Fruit fly (Drosophila melanogaster) whole organism, embryonic: ENCODE data around the gene RpL6.
A peak's percentile ranks its signal among the peaks of the same experiment; 100 is the strongest.

Source experiments
- Antp ChIP-seq: fragments of 200-800 bp; sonication (Bioruptor generic); optimal IDR thresholded peaks from 3 replicates; lab custom pipeline; 2016; ENCODE audit warnings: missing biosample characterization, missing genetic modification characterization
- Atf-2 ChIP-seq: fragments of 200-800 bp; sonication (Bioruptor generic); optimal IDR thresholded peaks from 2 replicates; lab custom pipeline; 2016; ENCODE audit warnings: missing biosample characterization, missing genetic modification characterization
- BEAF-32 ChIP-seq: fragments of 200-800 bp; sonication (Bioruptor generic); optimal IDR thresholded peaks from 3 replicates; lab custom pipeline; 2017; ENCODE audit warnings: missing biosample characterization, missing genetic modification characterization, mild to moderate bottlenecking, moderate library complexity, missing genetic modification reagents
- CG10274 ChIP-seq: fragments of 200-800 bp; sonication (Bioruptor generic); optimal IDR thresholded peaks from 3 replicates; lab custom pipeline; 2017; ENCODE audit warnings: missing biosample characterization, mild to moderate bottlenecking, missing genetic modification characterization
- CG10431 ChIP-seq: fragments of 200-800 bp; sonication (Bioruptor generic); optimal IDR thresholded peaks from 3 replicates; lab custom pipeline; 2018; ENCODE audit warnings: missing biosample characterization, mild to moderate bottlenecking, missing genetic modification characterization
- CG10959 ChIP-seq: fragments of 200-800 bp; sonication (Bioruptor generic); IDR thresholded peaks from 2 replicates; pipeline ENCODE4 v1.3.6; 2022; ENCODE audit warnings: missing biosample characterization, missing genetic modification characterization
- CG12299 ChIP-seq: fragments of 200-800 bp; sonication (Bioruptor generic); optimal IDR thresholded peaks from 2 replicates; lab custom pipeline; 2018; ENCODE audit warnings: missing biosample characterization, mild to moderate bottlenecking, missing genetic modification characterization
- CG13287 ChIP-seq: fragments of 200-800 bp; sonication (Bioruptor generic); IDR thresholded peaks from 2 replicates; pipeline ENCODE4 v1.3.6; 2022; ENCODE audit warnings: missing biosample characterization, missing genetic modification characterization; ENCODE audit not compliant: partially characterized antibody
- CG14965 ChIP-seq: fragments of 200-800 bp; sonication (Bioruptor generic); optimal IDR thresholded peaks from 2 replicates; lab custom pipeline; 2016; ENCODE audit warnings: missing biosample characterization, missing genetic modification characterization, borderline replicate concordance
- CG17568 ChIP-seq: fragments of 200-800 bp; sonication (Bioruptor generic); optimal IDR thresholded peaks from 2 replicates; lab custom pipeline; 2018; ENCODE audit warnings: missing biosample characterization, mild to moderate bottlenecking, missing genetic modification characterization, moderate library complexity
- CG31388 ChIP-seq: fragments of 200-800 bp; sonication (Bioruptor generic); optimal IDR thresholded peaks from 2 replicates; lab custom pipeline; 2016; ENCODE audit warnings: missing biosample characterization, missing genetic modification characterization
- CG32532 ChIP-seq: fragments of 200-800 bp; sonication (Bioruptor generic); IDR thresholded peaks from 2 replicates; pipeline ENCODE4 v1.3.6; 2022; ENCODE audit warnings: missing biosample characterization, missing genetic modification characterization
- CG4282 ChIP-seq: fragments of 200-800 bp; sonication (Bioruptor generic); optimal IDR thresholded peaks from 2 replicates; lab custom pipeline; 2016; ENCODE audit warnings: missing biosample characterization, missing genetic modification characterization
- CG6791 ChIP-seq: fragments of 200-800 bp; sonication (Bioruptor generic); IDR thresholded peaks from 3 replicates; pipeline ENCODE4 v1.3.6; 2022; ENCODE audit warnings: missing biosample characterization, missing genetic modification characterization; ENCODE audit not compliant: partially characterized antibody
- CG6813 ChIP-seq: fragments of 200-800 bp; sonication (Bioruptor generic); optimal IDR thresholded peaks from 2 replicates; lab custom pipeline; 2017; ENCODE audit warnings: missing biosample characterization, missing genetic modification characterization, mild to moderate bottlenecking, moderate library complexity, missing genetic modification reagents
- CG7357 ChIP-seq: fragments of 200-800 bp; sonication (Bioruptor generic); IDR thresholded peaks from 3 replicates; pipeline ENCODE4 v1.3.6; 2022; ENCODE audit warnings: missing biosample characterization, missing genetic modification characterization
- CG7556 ChIP-seq: fragments of 200-800 bp; sonication (Bioruptor generic); optimal IDR thresholded peaks from 2 replicates; lab custom pipeline; 2017; ENCODE audit warnings: missing biosample characterization, mild to moderate bottlenecking, missing genetic modification characterization
- CG7786 ChIP-seq: fragments of 200-800 bp; sonication (Bioruptor generic); optimal IDR thresholded peaks from 2 replicates; lab custom pipeline; 2016; ENCODE audit warnings: missing biosample characterization, missing genetic modification characterization
- CG7987 ChIP-seq: fragments of 200-800 bp; sonication (Bioruptor generic); optimal IDR thresholded peaks from 2 replicates; lab custom pipeline; 2018; ENCODE audit warnings: missing biosample characterization, mild to moderate bottlenecking, missing genetic modification characterization, moderate library complexity
- CG8290 ChIP-seq, 3 experiments: fragments of 200-800 bp; sonication (Bioruptor generic); optimal IDR thresholded peaks; 2 replicates each; lab custom pipeline; 2016 to 2019; ENCODE audit warnings: missing biosample characterization in 3 of 3, missing genetic modification characterization in 3 of 3, mild to moderate bottlenecking in 2 of 3, moderate library complexity in 1 of 3
- CG9797 ChIP-seq: fragments of 200-800 bp; sonication (Bioruptor generic); optimal IDR thresholded peaks from 3 replicates; lab custom pipeline; 2018; ENCODE audit warnings: missing biosample characterization, mild to moderate bottlenecking, missing genetic modification characterization
- CrebB ChIP-seq: fragments of 200-800 bp; sonication (Bioruptor generic); optimal IDR thresholded peaks from 3 replicates; lab custom pipeline; 2018; ENCODE audit warnings: missing biosample characterization, mild to moderate bottlenecking, missing genetic modification characterization
- Eip74EF ChIP-seq, 2 experiments: fragments of 200-800 bp in 1 of 2; fragments of >200 bp in 1 of 2; sonication (Bioruptor generic) in 1 of 2; optimal IDR thresholded peaks; 2 replicates each; lab custom pipeline; 2017 to 2019; ENCODE audit warnings: missing biosample characterization in 2 of 2, missing genetic modification characterization in 2 of 2, mild to moderate bottlenecking in 1 of 2, moderate library complexity in 1 of 2
- Ets97D ChIP-seq: fragments of 200-800 bp; sonication (Bioruptor generic); optimal IDR thresholded peaks from 3 replicates; lab custom pipeline; 2016; ENCODE audit warnings: missing biosample characterization, missing genetic modification characterization
- H15 ChIP-seq: fragments of 200-800 bp; sonication (Bioruptor generic); IDR thresholded peaks from 3 replicates; pipeline ENCODE4 v1.3.6; 2022; ENCODE audit warnings: missing biosample characterization, missing genetic modification characterization
- HLH3B ChIP-seq: fragments of 200-800 bp; sonication (Bioruptor generic); IDR thresholded peaks from 2 replicates; pipeline ENCODE4 v1.3.6; 2022; ENCODE audit warnings: missing biosample characterization, missing genetic modification characterization
- Hmr ChIP-seq: fragments of 200-800 bp; sonication (Bioruptor generic); optimal IDR thresholded peaks from 3 replicates; lab custom pipeline; 2017; ENCODE audit warnings: mild to moderate bottlenecking, missing biosample characterization, missing genetic modification reagents, missing genetic modification characterization
- MESR4 ChIP-seq: fragments of 200-800 bp; sonication (Bioruptor generic); optimal IDR thresholded peaks from 2 replicates; lab custom pipeline; 2018; ENCODE audit warnings: missing biosample characterization, mild to moderate bottlenecking, missing genetic modification characterization, moderate library complexity
- Ptx1 ChIP-seq: fragments of 200-800 bp; sonication (Bioruptor generic); IDR thresholded peaks from 2 replicates; pipeline ENCODE4 v1.3.6; 2022; ENCODE audit warnings: missing biosample characterization, missing genetic modification characterization
- Sox100B ChIP-seq: fragments of 200-800 bp; sonication (Bioruptor generic); optimal IDR thresholded peaks from 3 replicates; lab custom pipeline; 2018; ENCODE audit warnings: missing biosample characterization, mild to moderate bottlenecking, missing genetic modification characterization
- Sry-β ChIP-seq: fragments of 200-800 bp; sonication (Bioruptor generic); optimal IDR thresholded peaks from 2 replicates; lab custom pipeline; 2018; ENCODE audit warnings: missing biosample characterization, mild to moderate bottlenecking, missing genetic modification characterization, moderate library complexity
- ato ChIP-seq: fragments of 200-800 bp; sonication (Bioruptor generic); IDR thresholded peaks from 2 replicates; pipeline ENCODE4 v1.3.6; 2022; ENCODE audit warnings: missing biosample characterization, missing genetic modification characterization; ENCODE audit not compliant: partially characterized antibody
- cas ChIP-seq: fragments of 200-800 bp; sonication (Bioruptor generic); IDR thresholded peaks from 2 replicates; pipeline ENCODE4 v1.3.6; 2022; ENCODE audit warnings: missing biosample characterization, missing genetic modification characterization
- cato ChIP-seq: fragments of 200-800 bp; sonication (Bioruptor generic); optimal IDR thresholded peaks from 2 replicates; lab custom pipeline; 2016; ENCODE audit warnings: missing biosample characterization, missing genetic modification characterization, borderline replicate concordance
- dm ChIP-seq: fragments of 200-800 bp; sonication (Bioruptor generic); optimal IDR thresholded peaks from 3 replicates; lab custom pipeline; 2016; ENCODE audit warnings: missing biosample characterization, missing genetic modification characterization
- dpn ChIP-seq, 2 experiments: fragments of 200-800 bp; sonication (Bioruptor generic); optimal IDR thresholded peaks; 3 replicates each; lab custom pipeline; 2016; ENCODE audit warnings: missing biosample characterization in 2 of 2, missing genetic modification characterization in 2 of 2
- emc ChIP-seq: fragments of 200-800 bp; sonication (Bioruptor generic); optimal IDR thresholded peaks from 2 replicates; lab custom pipeline; 2016; ENCODE audit warnings: missing biosample characterization, missing genetic modification characterization
- ewg ChIP-seq: fragments of 200-800 bp; sonication (Bioruptor generic); optimal IDR thresholded peaks from 3 replicates; lab custom pipeline; 2017; ENCODE audit warnings: mild to moderate bottlenecking, missing biosample characterization, missing genetic modification reagents, missing genetic modification characterization
- fu2 ChIP-seq: fragments of 200-800 bp; sonication (Bioruptor generic); optimal IDR thresholded peaks from 2 replicates; lab custom pipeline; 2016; ENCODE audit warnings: missing biosample characterization, missing genetic modification characterization
- gcm2 ChIP-seq: fragments of 200-800 bp; sonication (Bioruptor generic); optimal IDR thresholded peaks from 2 replicates; lab custom pipeline; 2016; ENCODE audit warnings: missing biosample characterization, missing genetic modification characterization
- gt ChIP-seq: fragments of 200-800 bp; sonication (Bioruptor generic); IDR thresholded peaks from 2 replicates; pipeline ENCODE4 v1.3.6; 2022; ENCODE audit warnings: missing biosample characterization, missing genetic modification characterization
- oc ChIP-seq: fragments of 200-800 bp; sonication (Bioruptor generic); optimal IDR thresholded peaks from 2 replicates; lab custom pipeline; 2018; ENCODE audit warnings: missing biosample characterization, mild to moderate bottlenecking, missing genetic modification characterization, moderate library complexity
- odd ChIP-seq: fragments of 200-800 bp; sonication (Bioruptor generic); optimal IDR thresholded peaks from 2 replicates; lab custom pipeline; 2017; ENCODE audit warnings: missing biosample characterization, mild to moderate bottlenecking, missing genetic modification characterization
- peb ChIP-seq: fragments of 200-800 bp; sonication (Bioruptor generic); IDR thresholded peaks from 2 replicates; pipeline ENCODE4 v1.3.6; 2022; ENCODE audit warnings: missing biosample characterization, missing genetic modification characterization
- pita ChIP-seq: fragments of 200-800 bp; sonication (Bioruptor generic); optimal IDR thresholded peaks from 2 replicates; lab custom pipeline; 2017; ENCODE audit warnings: missing biosample characterization, mild to moderate bottlenecking, missing genetic modification characterization
- schlank ChIP-seq: fragments of 200-800 bp; sonication (Bioruptor generic); optimal IDR thresholded peaks from 2 replicates; lab custom pipeline; 2018; ENCODE audit warnings: missing biosample characterization, mild to moderate bottlenecking, missing genetic modification characterization
- sqz ChIP-seq: fragments of 200-800 bp; sonication (Bioruptor generic); optimal IDR thresholded peaks from 3 replicates; lab custom pipeline; 2018; ENCODE audit warnings: missing biosample characterization, mild to moderate bottlenecking, missing genetic modification characterization
- vnd ChIP-seq: fragments of 200-800 bp; sonication (Bioruptor generic); IDR thresholded peaks from 3 replicates; pipeline ENCODE4 v1.3.6; 2022; ENCODE audit warnings: missing biosample characterization, missing genetic modification characterization; ENCODE audit not compliant: partially characterized antibody
- zfh1 ChIP-seq: fragments of 200-800 bp; sonication (Bioruptor generic); IDR thresholded peaks from 3 replicates; pipeline ENCODE4 v1.3.6; 2022; ENCODE audit warnings: missing biosample characterization, missing genetic modification characterization

Gene RpL6

DNA sequence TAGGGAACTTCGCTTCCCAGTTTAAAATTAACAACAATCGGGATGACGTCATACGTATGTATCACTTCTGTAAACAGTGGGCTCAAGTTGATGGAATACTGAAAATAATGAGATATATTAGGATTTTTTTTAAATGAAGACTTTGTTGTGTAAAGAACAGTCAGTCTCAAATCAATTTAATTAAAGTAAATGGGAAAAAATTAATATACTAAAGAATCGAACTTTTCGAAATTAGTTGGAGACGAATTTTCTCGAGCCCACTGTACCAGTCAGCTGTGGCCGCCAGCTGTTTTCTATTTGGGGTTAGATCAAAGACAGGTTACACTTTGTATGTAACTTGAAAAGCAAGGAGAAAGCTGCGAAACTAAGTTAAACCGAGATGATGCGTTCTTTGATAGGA is 7.6 kb downstream of the RpL6 start, which contains the start of gene CG1635 (continued):
- TF ChIP-seq CG32532 (GFP tag; lab: Robert Waterston, UW) (peak; percentile 100), zfh1 (GFP tag; lab: Robert Waterston, UW) (peak; percentile 99), ewg (peak; percentile 98), CG6791 (peak; percentile 66; the same call in 2 of the 3 replicates), MESR4 (peak; percentile 92), CG10274 (GFP tag; lab: Kevin White, UChicago) (peak; percentile 94), CG10431 (GFP tag; lab: Kevin White, UChicago) (peak; percentile 98), vnd (peak; percentile 70), CG17568 (peak; percentile 99), peb (GFP tag; lab: Robert Waterston, UW) (peak; percentile 98), CG6813 (GFP tag; lab: Kevin White, UChicago) (peak; percentile 99), emc (GFP tag; lab: Kevin White, UChicago) (peak; percentile 96), HLH3B (GFP tag; lab: Robert Waterston, UW) (peak; percentile 100), cato (GFP tag; lab: Kevin White, UChicago) (peak; percentile 96), cas (GFP tag; lab: Robert Waterston, UW) (peak; percentile 99), schlank (peak; percentile 99), Eip74EF (GFP tag; optimal IDR thresholded peaks at IDR 0.05; lab: Kevin White, UChicago) (peak in 1 of 2 experiments; percentile 98), sqz (GFP tag; lab: Kevin White, UChicago) (peak; percentile 99), CG7357 (GFP tag; lab: Robert Waterston, UW) (peak; percentile 95), CrebB (tag; lab: Kevin White, UChicago) (peak; percentile 99), CG7786 (peak; percentile 98), pita (GFP tag; lab: Kevin White, UChicago) (no peak), Ptx1 (peak; percentile 99), odd (GFP tag; lab: Kevin White, UChicago) (peak; percentile 100), CG7987 (GFP tag; lab: Kevin White, UChicago) (peak; percentile 98), Sox100B (peak; percentile 99), CG9797 (peak; percentile 64), CG12299 (peak; percentile 100), H15 (GFP tag; lab: Robert Waterston, UW) (peak; percentile 99), Atf-2 (GFP tag; lab: Kevin White, UChicago) (peak; percentile 97), CG4282 (peak; percentile 95), CG8290 (GFP tag; optimal IDR thresholded peaks at IDR 0.05; lab: Kevin White, UChicago) (peak; percentile 96), CG8290 (tag; optimal IDR thresholded peaks at IDR 0.05; lab: Kevin White, UChicago) (peak; percentile 95 to 99), CG7556 (GFP tag; lab: Kevin White, UChicago) (peak; percentile 100), Ets97D (GFP tag; lab: Kevin White, UChicago) (peak; percentile 69), fu2 (GFP tag; lab: Kevin White, UChicago) (peak; percentile 98), CG10959 (GFP tag; lab: Robert Waterston, UW) (peak; percentile 96), dm (GFP tag; lab: Kevin White, UChicago) (peak; percentile 97), ato (no peak; the same call in 1 of the 2 replicates), Sry-β (GFP tag; lab: Kevin White, UChicago) (peak; percentile 77), gt (peak; percentile 97), dpn (GFP tag; optimal IDR thresholded peaks at IDR 0.05; lab: Kevin White, UChicago) (peak; percentile 98 to 99), CG14965 (GFP tag; lab: Kevin White, UChicago) (peak; percentile 82), Antp (GFP tag; lab: Kevin White, UChicago) (peak; percentile 91), CG13287 (GFP tag; lab: Robert Waterston, UW) (peak; percentile 84), BEAF-32 (GFP tag; lab: Kevin White, UChicago) (peak; percentile 32), Hmr (GFP tag; lab: Kevin White, UChicago) (peak; percentile 100), gcm2 (GFP tag; lab: Kevin White, UChicago) (peak; percentile 97), oc (tag; lab: Kevin White, UChicago) (peak; percentile 100), CG31388 (GFP tag; lab: Kevin White, UChicago) (peak; percentile 95)
